Worm (Caenorhabditis elegans) whole organism, L4 larva: Measurements from ENCODE around the gene F59A1.6.
A peak's percentile ranks its signal among the peaks of the same experiment; 100 is the strongest.

Source experiments
- F26F4.8 ChIP-seq: fragments of 200-800 bp; sonication (Bioruptor generic); conservative IDR thresholded peaks from 2 replicates; pipeline ENCODE4 v1.3.6; 2022; ENCODE audit warnings: missing genetic modification characterization, missing compliant biosample characterization
- F37D6.2 ChIP-seq: sonication (generic microtip); optimal IDR thresholded peaks from 2 replicates; lab custom pipeline; 2016; ENCODE audit warnings: mild to moderate bottlenecking, missing genetic modification characterization, missing compliant biosample characterization
- F44E2.7 ChIP-seq: fragments of 200-800 bp; sonication (Bioruptor generic); IDR thresholded peaks from 2 replicates; pipeline ENCODE4 v2.1.2; 2022; ENCODE audit warnings: missing genetic modification characterization, missing compliant biosample characterization
- R02D3.7 ChIP-seq: fragments of 150-350 bp; sonication (generic microtip); optimal IDR thresholded peaks from 3 replicates; lab custom pipeline; 2014; ENCODE audit warnings: missing biosample characterization, missing genetic modification characterization
- Y48G9A.11 ChIP-seq: fragments of 200-800 bp; sonication (Bioruptor generic); IDR thresholded peaks from 2 replicates; pipeline ENCODE4 v1.3.6; 2022; ENCODE audit warnings: missing genetic modification reagents, missing genetic modification characterization, missing compliant biosample characterization
- ZK546.5 ChIP-seq, 2 experiments: sonication (generic microtip); optimal IDR thresholded peaks; 2 replicates each; lab custom pipeline; 2017; ENCODE audit warnings: missing biosample characterization in 2 of 2, missing genetic modification characterization in 2 of 2
- aha-1 ChIP-seq: fragments of 150-350 bp; peaks from one replicate; lab custom pipeline; 2014; ENCODE audit warnings: missing biosample characterization, missing genetic modification characterization
- arid-1 ChIP-seq: fragments of 200-800 bp; sonication (Bioruptor generic); conservative IDR thresholded peaks from 2 replicates; pipeline ENCODE4 v1.3.6; 2022; ENCODE audit warnings: missing genetic modification reagents, missing genetic modification characterization, missing compliant biosample characterization
- ceh-28 ChIP-seq: fragments of 150-350 bp; optimal IDR thresholded peaks from 2 replicates; lab custom pipeline; 2014; ENCODE audit warnings: missing biosample characterization, missing genetic modification reagents, missing genetic modification characterization
- ceh-32 ChIP-seq: sonication (generic microtip); optimal IDR thresholded peaks from 2 replicates; lab custom pipeline; 2016; ENCODE audit warnings: mild to moderate bottlenecking, missing genetic modification characterization, missing compliant biosample characterization; ENCODE audit not compliant: poor library complexity
- ceh-44 ChIP-seq: fragments of 200-800 bp; sonication (Bioruptor generic); IDR thresholded peaks from 2 replicates; pipeline ENCODE4 v1.3.6; 2022; ENCODE audit warnings: missing genetic modification reagents, missing genetic modification characterization, missing compliant biosample characterization
- ceh-62 ChIP-seq: sonication (generic microtip); optimal IDR thresholded peaks from 2 replicates; lab custom pipeline; 2017; ENCODE audit warnings: missing biosample characterization, missing genetic modification characterization
- daf-16 ChIP-seq, 3 experiments: sonication (generic microtip); optimal IDR thresholded peaks; 2 replicates each; lab custom pipeline; 2016 to 2017; ENCODE audit warnings: missing genetic modification characterization in 3 of 3, missing genetic modification reagents in 3 of 3, mild to moderate bottlenecking in 2 of 3, missing compliant biosample characterization in 2 of 3, missing biosample characterization in 1 of 3, moderate library complexity in 1 of 3
- daf-8 ChIP-seq: fragments of 200-800 bp; sonication (Bioruptor generic); IDR thresholded peaks from 2 replicates; pipeline ENCODE4 v1.3.6; 2022; ENCODE audit warnings: missing genetic modification characterization, missing compliant biosample characterization
- dmd-6 ChIP-seq: fragments of 200-800 bp; sonication (Bioruptor generic); IDR thresholded peaks from 2 replicates; pipeline ENCODE4 v1.3.6; 2022; ENCODE audit warnings: missing genetic modification reagents, missing genetic modification characterization, missing compliant biosample characterization
- dmd-9 ChIP-seq: fragments of 200-800 bp; sonication (Bioruptor generic); IDR thresholded peaks from 2 replicates; pipeline ENCODE4 v1.3.6; 2022; ENCODE audit warnings: missing genetic modification reagents, missing genetic modification characterization, missing compliant biosample characterization
- dve-1 ChIP-seq: sonication (generic microtip); optimal IDR thresholded peaks from 2 replicates; lab custom pipeline; 2017; ENCODE audit warnings: antibody characterized with exemption, mild to moderate bottlenecking, missing genetic modification characterization, missing compliant biosample characterization; ENCODE audit not compliant: insufficient read depth
- egl-27 ChIP-seq: sonication (generic microtip); optimal IDR thresholded peaks from 3 replicates; lab custom pipeline; 2017; ENCODE audit warnings: missing biosample characterization, missing genetic modification reagents, missing genetic modification characterization
- egl-43 ChIP-seq: fragments of 200-800 bp; sonication (Bioruptor generic); IDR thresholded peaks from 2 replicates; pipeline ENCODE4 v1.3.6; 2022; ENCODE audit warnings: missing genetic modification reagents, missing genetic modification characterization, missing compliant biosample characterization
- fkh-10 ChIP-seq: fragments of 150-350 bp; optimal IDR thresholded peaks from 2 replicates; lab custom pipeline; 2014; ENCODE audit warnings: missing biosample characterization, missing genetic modification reagents, missing genetic modification characterization
- hif-1 ChIP-seq, 2 experiments: sonication (generic microtip); optimal IDR thresholded peaks; 2 replicates each; lab custom pipeline; 2016 to 2017; ENCODE audit warnings: missing compliant biosample characterization in 2 of 2, missing genetic modification characterization in 2 of 2, missing genetic modification reagents in 2 of 2, missing genotype in 2 of 2, mild to moderate bottlenecking in 1 of 2
- hlh-11 ChIP-seq: fragments of 200-800 bp; sonication (Bioruptor generic); optimal IDR thresholded peaks from 2 replicates; lab custom pipeline; 2018; ENCODE audit warnings: mild to moderate bottlenecking, missing genetic modification characterization, missing compliant biosample characterization
- hlh-30 ChIP-seq: sonication (generic microtip); optimal IDR thresholded peaks from 2 replicates; lab custom pipeline; 2017; ENCODE audit warnings: antibody characterized with exemption, mild to moderate bottlenecking, missing genetic modification characterization, missing compliant biosample characterization; ENCODE audit not compliant: insufficient read depth
- hmg-1.1 ChIP-seq: fragments of 200-800 bp; sonication (Bioruptor generic); IDR thresholded peaks from 2 replicates; pipeline ENCODE4 v1.3.6; 2022; ENCODE audit warnings: missing genetic modification reagents, missing genetic modification characterization, missing compliant biosample characterization
- lim-7 ChIP-seq: fragments of 200-800 bp; sonication (Bioruptor generic); IDR thresholded peaks from 2 replicates; pipeline ENCODE4 v1.3.6; 2022; ENCODE audit warnings: missing genetic modification characterization, missing compliant biosample characterization
- lin-29 ChIP-seq: fragments of 200-800 bp; sonication (Bioruptor generic); IDR thresholded peaks from 2 replicates; pipeline ENCODE4 v1.3.6; 2022; ENCODE audit warnings: missing genetic modification reagents, missing genetic modification characterization, missing compliant biosample characterization
- mdt-29 ChIP-seq: fragments of 200-800 bp; sonication (Bioruptor generic); IDR thresholded peaks from 2 replicates; pipeline ENCODE4 v1.3.6; 2022; ENCODE audit warnings: missing genetic modification reagents, missing genetic modification characterization, missing compliant biosample characterization
- mep-1 ChIP-seq: fragments of 150-350 bp; sonication (generic microtip); optimal IDR thresholded peaks from 3 replicates; lab custom pipeline; 2014; ENCODE audit warnings: missing biosample characterization, missing genetic modification characterization
- nhr-102 ChIP-seq: sonication (generic microtip); optimal IDR thresholded peaks from 2 replicates; lab custom pipeline; 2016; ENCODE audit warnings: mild to moderate bottlenecking, missing genetic modification characterization, moderate library complexity, missing compliant biosample characterization
- nhr-237 ChIP-seq: sonication (generic microtip); optimal IDR thresholded peaks from 2 replicates; lab custom pipeline; 2017; ENCODE audit warnings: missing biosample characterization, missing genetic modification characterization
- nhr-28 ChIP-seq: fragments of 150-350 bp; optimal IDR thresholded peaks from 2 replicates; lab custom pipeline; 2014; ENCODE audit warnings: missing biosample characterization, missing genetic modification characterization
- nhr-42 ChIP-seq: fragments of 200-800 bp; sonication (Bioruptor generic); IDR thresholded peaks from 2 replicates; pipeline ENCODE4 v1.3.6; 2022; ENCODE audit warnings: missing genetic modification characterization, missing compliant biosample characterization
- set-16 ChIP-seq: fragments of 200-800 bp; sonication (Bioruptor generic); IDR thresholded peaks from 2 replicates; pipeline ENCODE4 v1.3.6; 2022; ENCODE audit warnings: missing genetic modification reagents, missing genetic modification characterization, missing compliant biosample characterization
- unc-130 ChIP-seq: sonication (generic microtip); optimal IDR thresholded peaks from 2 replicates; lab custom pipeline; 2016; ENCODE audit warnings: missing genetic modification reagents, missing genetic modification characterization, missing compliant biosample characterization
- vab-7 ChIP-seq: fragments of 200-800 bp; sonication (Bioruptor generic); IDR thresholded peaks from 2 replicates; pipeline ENCODE4 v1.3.6; 2022; ENCODE audit warnings: missing genetic modification reagents, missing genetic modification characterization, missing compliant biosample characterization
- zip-11 ChIP-seq: fragments of 200-800 bp; sonication (Bioruptor generic); IDR thresholded peaks from 2 replicates; pipeline ENCODE4 v1.3.6; 2022; ENCODE audit warnings: missing genetic modification characterization, missing compliant biosample characterization
- ztf-11 ChIP-seq: fragments of 150-350 bp; optimal IDR thresholded peaks from 2 replicates; lab custom pipeline; 2014; ENCODE audit warnings: missing biosample characterization, missing genetic modification characterization

The F59A1.6 gene

ce11 chrV:17662260-17662659, 22.7 kb upstream of the F59A1.6 start (continued):
- TF ChIP-seq hif-1 (tag; optimal IDR thresholded peaks at IDR 0.05; lab: Kevin White, UChicago) (no peak), hlh-11 (tag; lab: Kevin White, UChicago) (peak; percentile 57), daf-8 (GFP tag; lab: Robert Waterston, UW) (no peak), F37D6.2 (tag; lab: Kevin White, UChicago) (no peak), mep-1 (tag; lab: Kevin White, UChicago) (no peak), dmd-6 (GFP tag; lab: Robert Waterston, UW) (peak; percentile 86), nhr-237 (no peak)

ce11 chrV:17664367-17664766, 20.6 kb upstream of the F59A1.6 start:
- TF ChIP-seq arid-1 (GFP tag; lab: Robert Waterston, UW) (no peak), egl-43 (GFP tag; lab: Robert Waterston, UW) (no peak), set-16 (GFP tag; lab: Robert Waterston, UW) (peak; percentile 69), F44E2.7 (GFP tag; lab: Robert Waterston, UW) (no peak), ztf-11 (tag; lab: Kevin White, UChicago) (no peak), nhr-42 (GFP tag; lab: Robert Waterston, UW) (no peak), Y48G9A.11 (GFP tag; lab: Robert Waterston, UW) (0 out of 2 replicates have a peak, but pooled peaks have one; percentile 39), hif-1 (tag; optimal IDR thresholded peaks at IDR 0.05; lab: Kevin White, UChicago) (no peak), nhr-102 (no peak), mep-1 (tag; lab: Kevin White, UChicago) (no peak), ceh-28 (tag; lab: Kevin White, UChicago) (no peak), vab-7 (GFP tag; lab: Robert Waterston, UW) (0 out of 2 replicates have a peak, but pooled peaks have one; percentile 29), lim-7 (no peak), unc-130 (GFP tag; lab: Kevin White, UChicago) (no peak), F26F4.8 (GFP tag; lab: Robert Waterston, UW) (no peak), nhr-28 (no peak), aha-1 (tag; lab: Kevin White, UChicago) (peak; percentile 3), mdt-29 (GFP tag; lab: Robert Waterston, UW) (no peak)

ce11 chrV:17665906-17666305, 19.0 kb upstream of the F59A1.6 start, which contains the start of gene F59A1.11:
TSS of gene F59A1.11 (minus strand) at chrV:17666006.
- TF ChIP-seq nhr-102: no peak
- TF ChIP-seq ZK546.5 (tag; optimal IDR thresholded peaks at IDR 0.05; lab: Kevin White, UChicago): no peak
- no peak for TF ChIP-seq dmd-9 (GFP tag; lab: Robert Waterston, UW)
- TF ChIP-seq fkh-10 (GFP tag; lab: Kevin White, UChicago): no peak
- TF ChIP-seq hlh-30 (tag; lab: Kevin White, UChicago): no peak
- TF ChIP-seq arid-1 (GFP tag; lab: Robert Waterston, UW): no peak
- no peak for TF ChIP-seq lin-29 (GFP tag; lab: Robert Waterston, UW)
- TF ChIP-seq ceh-32 (tag; lab: Kevin White, UChicago): no peak
- TF ChIP-seq ceh-44 (GFP tag; lab: Robert Waterston, UW): no peak
- no peak for TF ChIP-seq hmg-1.1 (GFP tag; lab: Robert Waterston, UW)
- no peak for TF ChIP-seq zip-11
- no peak for TF ChIP-seq daf-8 (GFP tag; lab: Robert Waterston, UW)
- TF ChIP-seq dve-1 (tag; lab: Kevin White, UChicago): no peak
- no peak for TF ChIP-seq ceh-28 (tag; lab: Kevin White, UChicago)
- no peak for TF ChIP-seq F37D6.2 (tag; lab: Kevin White, UChicago)
- no peak for TF ChIP-seq R02D3.7 (tag; lab: Kevin White, UChicago)
- TF ChIP-seq daf-16 (GFP tag; optimal IDR thresholded peaks at IDR 0.05; lab: Kevin White, UChicago): no peak
- TF ChIP-seq daf-16 (tag; optimal IDR thresholded peaks at IDR 0.05; lab: Kevin White, UChicago): no peak
- no peak for TF ChIP-seq egl-27 (tag; lab: Kevin White, UChicago)
- no peak for TF ChIP-seq ceh-62 (tag; lab: Kevin White, UChicago)
